Worm (Caenorhabditis elegans) whole organism, L1 larva: ENCODE data around the gene R10D12.10.

Experiments
- C04F5.9 ChIP-seq: sonication (generic microtip); optimal IDR thresholded peaks from 2 replicates; lab custom pipeline; 2016; ENCODE audit warnings: missing genetic modification characterization, missing compliant biosample characterization
- C16A3.4 ChIP-seq: fragments of 150-350 bp; optimal IDR thresholded peaks from 2 replicates; lab custom pipeline; 2014; ENCODE audit warnings: missing biosample characterization, missing genetic modification characterization
- F16B12.6 ChIP-seq: fragments of 150-350 bp; optimal IDR thresholded peaks from 2 replicates; lab custom pipeline; 2014; ENCODE audit warnings: missing biosample characterization, missing genetic modification characterization
- Y116A8C.19 ChIP-seq: sonication (generic microtip); optimal IDR thresholded peaks from 2 replicates; lab custom pipeline; 2016; ENCODE audit warnings: missing compliant biosample characterization, missing genetic modification characterization, borderline replicate concordance
- aha-1 ChIP-seq: fragments of 150-350 bp; optimal IDR thresholded peaks from 2 replicates; lab custom pipeline; 2014; ENCODE audit warnings: missing biosample characterization, missing genetic modification characterization
- alr-1 ChIP-seq: fragments of 200-800 bp; sonication (Bioruptor generic); optimal IDR thresholded peaks from 2 replicates; lab custom pipeline; 2018; ENCODE audit warnings: borderline replicate concordance, mild to moderate bottlenecking, missing genetic modification characterization, missing compliant biosample characterization
- aly-2 ChIP-seq: fragments of 150-350 bp; optimal IDR thresholded peaks from 2 replicates; lab custom pipeline; 2014; ENCODE audit warnings: missing biosample characterization, missing genetic modification characterization
- blmp-1 ChIP-seq: fragments of 150-350 bp; optimal IDR thresholded peaks from 2 replicates; lab custom pipeline; 2014; ENCODE audit warnings: missing biosample characterization, missing genetic modification characterization
- ceh-63 ChIP-seq: fragments of 200-800 bp; sonication (Bioruptor generic); optimal IDR thresholded peaks from 2 replicates; lab custom pipeline; 2018; ENCODE audit warnings: mild to moderate bottlenecking, missing genetic modification characterization, missing compliant biosample characterization
- ceh-8 ChIP-seq: fragments of 200-800 bp; sonication (Bioruptor generic); optimal IDR thresholded peaks from 2 replicates; lab custom pipeline; 2018; ENCODE audit warnings: mild to moderate bottlenecking, missing genetic modification characterization, moderate library complexity, missing compliant biosample characterization
- ceh-82 ChIP-seq, 3 experiments: fragments of 150-350 bp in 1 of 3; sonication (generic microtip) in 2 of 3; optimal IDR thresholded peaks; 2 replicates each; lab custom pipeline; 2014 to 2017; ENCODE audit warnings: missing biosample characterization in 3 of 3, missing genetic modification characterization in 3 of 3
- ceh-88 ChIP-seq: fragments of 200-800 bp; sonication (Bioruptor generic); IDR thresholded peaks from 2 replicates; pipeline ENCODE4 v1.3.6; 2022; ENCODE audit warnings: missing genetic modification characterization, missing compliant biosample characterization
- ces-1 ChIP-seq: fragments of 150-350 bp; optimal IDR thresholded peaks from 2 replicates; lab custom pipeline; 2014; ENCODE audit warnings: missing biosample characterization, missing genetic modification reagents, missing genetic modification characterization
- dpl-1 ChIP-seq, 3 experiments: fragments of 150-350 bp in 2 of 3; sonication (generic microtip) in 1 of 3; optimal IDR thresholded peaks; 2 replicates each; lab custom pipeline; 2014 to 2017; ENCODE audit warnings: missing biosample characterization in 3 of 3, missing genetic modification characterization in 3 of 3, missing genetic modification reagents in 3 of 3
- dsc-1 ChIP-seq: sonication (generic microtip); optimal IDR thresholded peaks from 2 replicates; lab custom pipeline; 2016; ENCODE audit warnings: mild to moderate bottlenecking, missing genetic modification characterization, missing compliant biosample characterization
- efl-1 ChIP-seq, 4 experiments: fragments of 150-350 bp; optimal IDR thresholded peaks in 3 of 4; peaks in 1 of 4; 1 replicate in 1 of 4; 2 replicates in 3 of 4; lab custom pipeline; 2014; ENCODE audit warnings: missing biosample characterization in 2 of 4, missing genetic modification characterization in 2 of 4, missing genetic modification reagents in 2 of 4
- egl-13 ChIP-seq: sonication (generic microtip); optimal IDR thresholded peaks from 2 replicates; lab custom pipeline; 2016; ENCODE audit warnings: missing genotype, missing genetic modification reagents, missing genetic modification characterization, missing compliant biosample characterization
- egl-27 ChIP-seq, 2 experiments: fragments of 150-350 bp in 1 of 2; sonication (generic microtip); optimal IDR thresholded peaks; 3 replicates each; lab custom pipeline; 2017 to 2018; ENCODE audit warnings: missing biosample characterization in 2 of 2, missing genetic modification characterization in 2 of 2, missing genetic modification reagents in 2 of 2
- elt-3 ChIP-seq, 6 experiments: fragments of 150-350 bp in 1 of 6; sonication (generic microtip); optimal IDR thresholded peaks; 2 replicates each; lab custom pipeline; 2017 to 2018; ENCODE audit warnings: missing biosample characterization in 6 of 6, missing genetic modification characterization in 6 of 6, inconsistent platforms in 1 of 6
- ets-5 ChIP-seq: fragments of 200-800 bp; sonication (Bioruptor generic); IDR thresholded peaks from 2 replicates; pipeline ENCODE4 v1.3.6; 2022; ENCODE audit warnings: missing genetic modification characterization, missing compliant biosample characterization
- fkh-4 ChIP-seq: sonication (generic microtip); optimal IDR thresholded peaks from 2 replicates; lab custom pipeline; 2016; ENCODE audit warnings: missing compliant biosample characterization, missing genetic modification characterization, borderline replicate concordance
- fkh-8 ChIP-seq: sonication (generic microtip); optimal IDR thresholded peaks from 2 replicates; lab custom pipeline; 2016; ENCODE audit warnings: mild to moderate bottlenecking, missing genetic modification characterization, missing compliant biosample characterization
- fos-1 ChIP-seq: fragments of 150-350 bp; optimal IDR thresholded peaks from 2 replicates; lab custom pipeline; 2014; ENCODE audit warnings: missing biosample characterization, missing genetic modification characterization
- grh-1 ChIP-seq: fragments of 200-800 bp; sonication (Bioruptor generic); IDR thresholded peaks from 2 replicates; pipeline ENCODE4 v1.3.6; 2022; ENCODE audit warnings: missing genetic modification reagents, missing genetic modification characterization, missing compliant biosample characterization
- hpl-2 ChIP-seq: fragments of 150-350 bp; optimal IDR thresholded peaks from 2 replicates; lab custom pipeline; 2014; ENCODE audit warnings: missing biosample characterization, missing genetic modification reagents, missing genetic modification characterization
- isw-1 ChIP-seq: fragments of 200-800 bp; sonication (Bioruptor generic); IDR thresholded peaks from 2 replicates; pipeline ENCODE4 v1.3.6; 2022; ENCODE audit warnings: missing genetic modification characterization, missing compliant biosample characterization
- jun-1 ChIP-seq: fragments of 150-350 bp; optimal IDR thresholded peaks from 2 replicates; lab custom pipeline; 2014; ENCODE audit warnings: missing biosample characterization, missing genetic modification reagents, missing genetic modification characterization
- lin-13 ChIP-seq: fragments of 150-350 bp; optimal IDR thresholded peaks from 2 replicates; lab custom pipeline; 2014; ENCODE audit warnings: missing biosample characterization, missing genetic modification reagents, missing genetic modification characterization
- lin-14 ChIP-seq: fragments of 200-800 bp; sonication (Bioruptor generic); optimal IDR thresholded peaks from 2 replicates; lab custom pipeline; 2018; ENCODE audit warnings: mild to moderate bottlenecking, missing genetic modification characterization, moderate library complexity, missing compliant biosample characterization
- lin-15B ChIP-seq: fragments of 150-350 bp; sonication (generic microtip); optimal IDR thresholded peaks from 3 replicates; lab custom pipeline; 2014; ENCODE audit warnings: missing biosample characterization, missing genetic modification characterization
- lir-3 ChIP-seq: sonication (generic microtip); optimal IDR thresholded peaks from 2 replicates; lab custom pipeline; 2016; ENCODE audit warnings: mild to moderate bottlenecking, missing genetic modification characterization, moderate library complexity, missing compliant biosample characterization; ENCODE audit not compliant: poor library complexity
- mab-9 ChIP-seq: fragments of 200-800 bp; sonication (Bioruptor generic); IDR thresholded peaks from 2 replicates; pipeline ENCODE4 v1.3.6; 2022; ENCODE audit warnings: missing genetic modification reagents, missing genetic modification characterization, missing compliant biosample characterization
- nhr-11 ChIP-seq: fragments of 150-350 bp; optimal IDR thresholded peaks from 2 replicates; lab custom pipeline; 2014; ENCODE audit warnings: missing biosample characterization, missing genetic modification characterization
- nhr-12 ChIP-seq: sonication (generic microtip); optimal IDR thresholded peaks from 2 replicates; lab custom pipeline; 2017; ENCODE audit warnings: missing biosample characterization, missing genetic modification characterization
- nhr-19 ChIP-seq: fragments of 200-800 bp; sonication (Bioruptor generic); conservative IDR thresholded peaks from 2 replicates; pipeline ENCODE4 v1.3.6; 2022; ENCODE audit warnings: missing genetic modification characterization, missing compliant biosample characterization
- nhr-20 ChIP-seq: sonication (generic microtip); optimal IDR thresholded peaks from 2 replicates; lab custom pipeline; 2016; ENCODE audit warnings: mild to moderate bottlenecking, missing genetic modification characterization, missing compliant biosample characterization
- nhr-71 ChIP-seq: sonication (generic microtip); optimal IDR thresholded peaks from 2 replicates; lab custom pipeline; 2016; ENCODE audit warnings: mild to moderate bottlenecking, missing genetic modification characterization, moderate library complexity, missing compliant biosample characterization
- nhr-77 ChIP-seq: fragments of 150-350 bp; optimal IDR thresholded peaks from 2 replicates; lab custom pipeline; 2014; ENCODE audit warnings: missing biosample characterization, missing genetic modification characterization
- nhr-85 ChIP-seq: sonication (generic microtip); peaks from one replicate; lab custom pipeline; 2016; ENCODE audit warnings: missing genetic modification characterization, inconsistent platforms, missing compliant biosample characterization
- pag-3 ChIP-seq: sonication (generic microtip); optimal IDR thresholded peaks from 2 replicates; lab custom pipeline; 2017; ENCODE audit warnings: missing genetic modification characterization, mild to moderate bottlenecking, missing compliant biosample characterization, antibody characterized with exemption, borderline replicate concordance; ENCODE audit not compliant: insufficient read depth
- pax-3 ChIP-seq: fragments of 200-800 bp; sonication (Bioruptor generic); optimal IDR thresholded peaks from 2 replicates; lab custom pipeline; 2018; ENCODE audit warnings: mild to moderate bottlenecking, missing genetic modification characterization, moderate library complexity, missing compliant biosample characterization
- pqm-1 ChIP-seq: sonication (generic microtip); optimal IDR thresholded peaks from 3 replicates; lab custom pipeline; 2017; ENCODE audit warnings: missing biosample characterization, missing genetic modification characterization
- rnt-1 ChIP-seq: sonication (generic microtip); optimal IDR thresholded peaks from 2 replicates; lab custom pipeline; 2016; ENCODE audit warnings: mild to moderate bottlenecking, missing genetic modification characterization, moderate library complexity, missing compliant biosample characterization
- skn-1 ChIP-seq: fragments of 150-350 bp; optimal IDR thresholded peaks from 2 replicates; lab custom pipeline; 2014; ENCODE audit warnings: missing biosample characterization, missing genetic modification characterization
- snpc-4 ChIP-seq: fragments of 150-350 bp; optimal IDR thresholded peaks from 2 replicates; lab custom pipeline; 2014; ENCODE audit warnings: missing biosample characterization, missing genetic modification characterization
- swsn-7 ChIP-seq: sonication (generic microtip); optimal IDR thresholded peaks from 2 replicates; lab custom pipeline; 2016; ENCODE audit warnings: missing genetic modification characterization, missing compliant biosample characterization
- tlp-1 ChIP-seq: fragments of 150-350 bp; optimal IDR thresholded peaks from 2 replicates; lab custom pipeline; 2014; ENCODE audit warnings: missing biosample characterization, missing genetic modification characterization
- unc-30 ChIP-seq: sonication (generic microtip); optimal IDR thresholded peaks from 2 replicates; lab custom pipeline; 2017; ENCODE audit warnings: missing biosample characterization, missing genetic modification characterization
- unc-98 ChIP-seq: fragments of 200-800 bp; sonication (Bioruptor generic); IDR thresholded peaks from 2 replicates; pipeline ENCODE4 v1.3.6; 2022; ENCODE audit warnings: missing genetic modification characterization, missing compliant biosample characterization
- xbp-1 ChIP-seq: sonication (generic microtip); optimal IDR thresholded peaks from 2 replicates; lab custom pipeline; 2016; ENCODE audit warnings: missing genetic modification characterization, missing compliant biosample characterization
- zag-1 ChIP-seq: fragments of 150-350 bp; optimal IDR thresholded peaks from 2 replicates; lab custom pipeline; 2014; ENCODE audit warnings: missing biosample characterization, missing genetic modification characterization
- zip-4 ChIP-seq: fragments of 200-800 bp; sonication (Bioruptor generic); optimal IDR thresholded peaks from 2 replicates; lab custom pipeline; 2018; ENCODE audit warnings: mild to moderate bottlenecking, missing genetic modification characterization, moderate library complexity, missing compliant biosample characterization
- ztf-4 ChIP-seq: fragments of 150-350 bp; optimal IDR thresholded peaks from 2 replicates; lab custom pipeline; 2014; ENCODE audit warnings: missing biosample characterization, missing genetic modification characterization

Gene R10D12.10

DNA sequence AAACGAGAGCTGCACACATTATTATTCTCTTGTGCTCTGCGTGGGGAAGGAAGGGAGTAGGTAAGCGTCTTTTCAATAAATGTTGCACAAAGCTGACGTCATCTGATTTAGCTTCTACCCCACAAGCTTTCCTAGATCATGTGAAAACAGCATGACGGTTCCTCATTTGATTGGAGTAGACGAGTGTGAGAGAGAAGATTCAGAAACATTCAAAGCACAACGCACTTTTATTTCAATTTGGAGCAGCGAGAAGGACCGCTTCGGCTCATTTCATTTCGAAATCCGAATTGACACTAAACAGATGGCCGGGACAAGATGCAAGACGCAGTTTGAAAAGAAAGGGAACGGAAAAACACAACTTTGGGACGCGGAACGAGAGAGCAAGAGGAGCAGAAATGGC, 46.2 kb upstream of the R10D12.10 start:
- TF ChIP-seq ceh-63 (GFP tag; lab: Kevin White, UChicago) (no peak), C04F5.9 (tag; lab: Kevin White, UChicago) (no peak), blmp-1 (no peak), ets-5 (GFP tag; lab: Robert Waterston, UW) (no peak), ceh-8 (GFP tag; lab: Kevin White, UChicago) (no peak), ceh-88 (GFP tag; lab: Robert Waterston, UW) (no peak), unc-98 (GFP tag; lab: Robert Waterston, UW) (no peak), nhr-12 (tag; lab: Kevin White, UChicago) (no peak), dsc-1 (peak; percentile 64), rnt-1 (tag; lab: Kevin White, UChicago) (peak; percentile 4), ces-1 (GFP tag; lab: Kevin White, UChicago) (no peak), fkh-4 (peak; percentile 9), pax-3 (tag; lab: Kevin White, UChicago) (no peak), nhr-77 (tag; lab: Kevin White, UChicago) (no peak), lin-14 (GFP tag; lab: Kevin White, UChicago) (peak; percentile 36), C16A3.4 (tag; lab: Kevin White, UChicago) (no peak), egl-27 (tag; optimal IDR thresholded peaks at IDR 0.05; lab: Kevin White, UChicago) (no peak), swsn-7 (tag; lab: Kevin White, UChicago) (no peak), pqm-1 (tag; lab: Kevin White, UChicago) (no peak), isw-1 (GFP tag; lab: Robert Waterston, UW) (no peak), dpl-1 (GFP tag; optimal IDR thresholded peaks at IDR 0.05; lab: Kevin White, UChicago) (no peak), lin-15B (no peak), grh-1 (GFP tag; lab: Robert Waterston, UW) (no peak), efl-1 (optimal IDR thresholded peaks at IDR 0.05; lab: Kevin White, UChicago) (no peak), efl-1 (GFP tag; optimal IDR thresholded peaks at IDR 0.05 in 1 of 2; lab: Kevin White, UChicago) (no peak), alr-1 (tag; lab: Kevin White, UChicago) (no peak), zip-4 (GFP tag; lab: Kevin White, UChicago) (no peak), xbp-1 (tag; lab: Kevin White, UChicago) (no peak), nhr-11 (no peak), nhr-71 (tag; lab: Kevin White, UChicago) (peak; percentile 29), Y116A8C.19 (tag; lab: Kevin White, UChicago) (no peak), nhr-20 (no peak), nhr-85 (tag; lab: Kevin White, UChicago) (no peak), snpc-4 (no peak), aly-2 (tag; lab: Kevin White, UChicago) (no peak), lir-3 (tag; lab: Kevin White, UChicago) (no peak), aha-1 (tag; lab: Kevin White, UChicago) (no peak), unc-30 (tag; lab: Kevin White, UChicago) (no peak), zag-1 (tag; lab: Kevin White, UChicago) (no peak), egl-13 (tag; lab: Kevin White, UChicago) (no peak), mab-9 (GFP tag; lab: Robert Waterston, UW) (no peak), skn-1 (tag; lab: Kevin White, UChicago) (no peak), elt-3 (tag; optimal IDR thresholded peaks at IDR 0.05; lab: Kevin White, UChicago) (no peak), hpl-2 (GFP tag; lab: Kevin White, UChicago) (no peak), jun-1 (tag; lab: Kevin White, UChicago) (no peak), lin-13 (GFP tag; lab: Kevin White, UChicago) (no peak), fkh-8 (peak; percentile 33), ceh-82 (tag; optimal IDR thresholded peaks at IDR 0.05; lab: Kevin White, UChicago) (no peak), tlp-1 (tag; lab: Kevin White, UChicago) (no peak), F16B12.6 (no peak), fos-1 (tag; lab: Kevin White, UChicago) (no peak), ztf-4 (no peak), nhr-19 (GFP tag; lab: Robert Waterston, UW) (no peak), pag-3 (tag; lab: Kevin White, UChicago) (no peak)
